Fruit fly (Drosophila melanogaster): Measurements from ENCODE around the gene CG1544.

CG1544 gene

dm6 chr3R:31225043-31225681, 28.4 kb downstream of the CG1544 start (continued):
- TF ChIP-seq CG18599 (GFP tag; optimal IDR thresholded peaks at IDR 0.05) (no peak), knrl (GFP tag; IDR thresholded peaks at IDR 0.05; ENCODE audit: partially characterized antibody) (no peak), CG10267 (tag; optimal IDR thresholded peaks at IDR 0.05) (no peak), ems (GFP tag; optimal IDR thresholded peaks at IDR 0.05) (no peak), cad (GFP tag; optimal IDR thresholded peaks at IDR 0.05) (no peak), wek (GFP tag; optimal IDR thresholded peaks at IDR 0.05) (no peak), nom (GFP tag; optimal IDR thresholded peaks at IDR 0.05) (no peak), CG7357 (GFP tag; IDR thresholded peaks at IDR 0.05) (no peak), Ets65A (GFP tag) (peak; percentile 81), toy (GFP tag; IDR thresholded peaks at IDR 0.05) (no peak), Hr78 (GFP tag; optimal IDR thresholded peaks at IDR 0.05) (peak in 1 of 2 experiments; percentile 5), Atf3 (GFP tag; optimal IDR thresholded peaks at IDR 0.05) (no peak), slbo (GFP tag; IDR thresholded peaks at IDR 0.05) (peak; percentile 15; the same call in 1 of the 2 replicates), fd96Cb (tag; optimal IDR thresholded peaks at IDR 0.05) (no peak), CG18476 (GFP tag; optimal IDR thresholded peaks at IDR 0.05) (no peak), HLH54F (GFP tag; optimal IDR thresholded peaks at IDR 0.05) (no peak), Bdp1 (GFP tag; optimal IDR thresholded peaks at IDR 0.05) (no peak), Lim3 (GFP tag; IDR thresholded peaks at IDR 0.05) (no peak), hkb (optimal IDR thresholded peaks at IDR 0.05) (no peak), hkb (GFP tag; IDR thresholded peaks at IDR 0.05) (no peak), CG2199 (GFP tag; IDR thresholded peaks at IDR 0.05) (0 out of 3 replicates have a peak, but pooled peaks have one; percentile 32), Ada2b (GFP tag; IDR thresholded peaks at IDR 0.05) (no peak), MESR4 (GFP tag; optimal IDR thresholded peaks at IDR 0.05) (no peak), dm (GFP tag; optimal IDR thresholded peaks at IDR 0.05) (peak; percentile 82), ham (GFP tag; IDR thresholded peaks at IDR 0.05) (no peak), CG3847 (GFP tag; IDR thresholded peaks at IDR 0.05) (no peak), zen2 (GFP tag; IDR thresholded peaks at IDR 0.05; ENCODE audit: partially characterized antibody) (no peak), az2 (GFP tag; optimal IDR thresholded peaks at IDR 0.05) (no peak), chn (GFP tag; optimal IDR thresholded peaks at IDR 0.05) (no peak), mam (GFP tag; optimal IDR thresholded peaks at IDR 0.05) (no peak), TFAM (GFP tag; optimal IDR thresholded peaks at IDR 0.05) (no peak), grn (GFP tag; optimal IDR thresholded peaks at IDR 0.05) (no peak), Ets97D (GFP tag; optimal IDR thresholded peaks at IDR 0.05) (no peak), Dfd (GFP tag; optimal IDR thresholded peaks at IDR 0.05) (no peak), CG17361 (GFP tag; IDR thresholded peaks at IDR 0.05) (no peak), CG14441 (GFP tag; IDR thresholded peaks at IDR 0.05) (no peak), Ptx1 (GFP tag; IDR thresholded peaks at IDR 0.05) (peak; percentile 37; the same call in 1 of the 2 replicates), vvl (GFP tag; IDR thresholded peaks at IDR 0.05) (0 out of 2 replicates have a peak, but pooled peaks have one; percentile 9), tx (GFP tag; optimal IDR thresholded peaks at IDR 0.05) (no peak), tll (GFP tag; optimal IDR thresholded peaks at IDR 0.05) (no peak), Opbp (GFP tag; IDR thresholded peaks at IDR 0.05; ENCODE audit: partially characterized antibody) (no peak), ranshi (GFP tag; IDR thresholded peaks at IDR 0.05) (no peak), Hmr (GFP tag; optimal IDR thresholded peaks at IDR 0.05) (no peak), ab (GFP tag; optimal IDR thresholded peaks at IDR 0.05) (no peak), Ravus (GFP tag; IDR thresholded peaks at IDR 0.05) (no peak), CG16863 (GFP tag; optimal IDR thresholded peaks at IDR 0.05) (no peak), CG6175 (GFP tag; IDR thresholded peaks at IDR 0.05) (no peak), CG32772 (GFP tag; IDR thresholded peaks at IDR 0.05) (no peak), kah (GFP tag; optimal IDR thresholded peaks at IDR 0.05) (peak; percentile 5), CG2712 (tag; optimal IDR thresholded peaks at IDR 0.05) (no peak), gce (GFP tag; IDR thresholded peaks at IDR 0.05) (no peak), fu2 (GFP tag; optimal IDR thresholded peaks at IDR 0.05) (no peak)
